Fruit fly (Drosophila melanogaster): Measurements from ENCODE around the gene His4r.

His4r gene

DNA sequence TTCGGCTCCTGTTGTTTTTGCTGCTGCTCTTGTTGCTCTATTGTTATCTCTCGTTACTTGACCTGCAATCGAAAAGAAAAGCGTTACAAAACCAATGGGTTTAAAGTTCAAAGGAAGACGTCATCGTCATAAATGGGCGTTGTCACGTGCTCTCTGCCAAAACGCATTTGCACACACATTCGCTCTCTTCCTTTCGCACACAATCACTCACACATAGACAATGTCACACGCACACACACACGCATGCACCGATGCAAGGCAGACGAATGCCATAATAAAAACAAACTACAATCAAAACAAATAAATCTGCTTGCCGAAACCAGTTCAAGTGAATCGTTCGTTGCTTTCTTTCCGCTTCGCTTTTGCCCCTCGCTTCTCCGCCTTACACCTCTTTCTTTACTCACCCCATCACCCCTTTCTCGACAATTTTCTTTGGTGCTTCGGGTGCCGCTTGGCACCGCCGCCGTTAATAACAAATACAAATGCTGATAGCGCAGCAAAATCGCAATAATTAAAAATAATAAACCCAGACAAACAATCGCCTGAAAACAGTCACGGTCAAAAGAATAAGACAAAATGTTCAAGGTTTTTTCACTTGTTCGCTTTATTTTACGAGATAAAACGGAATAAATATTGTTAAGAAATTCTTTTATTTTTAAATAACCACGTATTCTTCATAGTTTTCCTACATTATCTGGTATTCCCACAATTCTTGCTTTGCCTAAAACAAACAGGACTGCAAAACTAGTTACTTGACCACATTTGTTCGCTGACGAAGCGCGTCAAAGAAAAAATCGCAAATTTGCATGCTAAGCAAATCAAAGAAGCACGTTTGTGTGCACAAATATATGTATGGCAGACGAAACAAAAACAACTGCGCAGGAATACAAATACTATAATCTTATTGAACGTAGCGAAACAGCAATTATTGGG is 24.0 kb downstream of the His4r start (continued):
- peak; percentile 26 for TF ChIP-seq CG15479 (GFP tag; optimal IDR thresholded peaks at IDR 0.05)
- no peak for TF ChIP-seq CG14667 (GFP tag; IDR thresholded peaks at IDR 0.05)
- no peak for TF ChIP-seq croc (GFP tag; conservative IDR thresholded peaks at IDR 0.05)
- peak; percentile 66 for TF ChIP-seq psq (GFP tag; optimal IDR thresholded peaks at IDR 0.05)
- no peak for TF ChIP-seq CG17912 (GFP tag; optimal IDR thresholded peaks at IDR 0.05)
- peak; percentile 83 for TF ChIP-seq Ets65A (GFP tag)
- no peak for TF ChIP-seq HmgZ (tag; optimal IDR thresholded peaks at IDR 0.05)
- TF ChIP-seq CG12744 (GFP tag; optimal IDR thresholded peaks at IDR 0.05), result no peak
- peak; percentile 34 for TF ChIP-seq phol (tag; optimal IDR thresholded peaks at IDR 0.05)
- TF ChIP-seq Sry-β (GFP tag; optimal IDR thresholded peaks at IDR 0.05), result no peak
- TF ChIP-seq CG7839 (tag; optimal IDR thresholded peaks at IDR 0.05), result no peak
- TF ChIP-seq CG1792 (GFP tag; optimal IDR thresholded peaks at IDR 0.05), result peak; percentile 18
- no peak for TF ChIP-seq MTF-1 (GFP tag; optimal IDR thresholded peaks at IDR 0.05; ENCODE audit: borderline replicate concordance)
- TF ChIP-seq CG7745 (tag; optimal IDR thresholded peaks at IDR 0.05), result no peak
- TF ChIP-seq CHES-1-like (GFP tag; optimal IDR thresholded peaks at IDR 0.05), result no peak
- no peak for TF ChIP-seq CG33213 (GFP tag; optimal IDR thresholded peaks at IDR 0.05)
- TF ChIP-seq aop (GFP tag; IDR thresholded peaks at IDR 0.05), result no peak
- no peak for TF ChIP-seq CG11723 (GFP tag; optimal IDR thresholded peaks at IDR 0.05)

DNA sequence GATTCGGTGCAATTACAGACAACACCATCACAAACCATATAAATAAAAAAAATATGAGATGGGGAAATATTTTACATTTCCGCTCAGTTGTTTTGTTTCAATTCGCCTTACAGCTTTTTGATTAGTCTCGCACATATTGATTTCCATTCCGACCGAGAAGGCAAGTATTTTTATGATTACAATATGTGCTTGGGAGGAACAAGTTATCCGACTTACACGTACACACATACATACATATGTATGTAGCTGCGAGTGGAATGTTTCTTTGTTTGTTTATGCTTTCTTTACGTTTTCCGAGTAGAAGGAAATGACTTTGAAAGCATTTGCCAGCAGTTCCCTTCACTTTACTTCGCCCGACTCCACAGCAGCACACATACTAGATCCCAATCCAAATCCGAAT is 24.8 kb downstream of the His4r start:
- TF ChIP-seq CG4854 (GFP tag; optimal IDR thresholded peaks at IDR 0.05), result no peak
- peak in 1 of 3 experiments; percentile 61 for TF ChIP-seq Stat92E (GFP tag; optimal IDR thresholded peaks at IDR 0.05)
- no peak for TF ChIP-seq vfl (GFP tag; optimal IDR thresholded peaks at IDR 0.05)
- no peak for TF ChIP-seq CG6654 (GFP tag; optimal IDR thresholded peaks at IDR 0.05)
- no peak for TF ChIP-seq CG11504 (tag; optimal IDR thresholded peaks at IDR 0.05)
- no peak for TF ChIP-seq trem (tag; optimal IDR thresholded peaks at IDR 0.05)
- TF ChIP-seq Abd-B (GFP tag; optimal IDR thresholded peaks at IDR 0.05), result no peak
- TF ChIP-seq D19B (GFP tag; optimal IDR thresholded peaks at IDR 0.05), result no peak
- no peak for TF ChIP-seq al (GFP tag; IDR thresholded peaks at IDR 0.05)
- TF ChIP-seq lmd (GFP tag; IDR thresholded peaks at IDR 0.05), result no peak
- peak; percentile 33 for TF ChIP-seq cg (GFP tag; optimal IDR thresholded peaks at IDR 0.05)
- TF ChIP-seq CG3847 (GFP tag; IDR thresholded peaks at IDR 0.05), result no peak
- no peak for TF ChIP-seq grau (tag; optimal IDR thresholded peaks at IDR 0.05)
- TF ChIP-seq CG9876 (GFP tag; optimal IDR thresholded peaks at IDR 0.05), result no peak
- no peak for TF ChIP-seq corto (GFP tag; optimal IDR thresholded peaks at IDR 0.05)
- no peak for TF ChIP-seq mld (GFP tag; IDR thresholded peaks at IDR 0.05; ENCODE audit: partially characterized antibody)
- TF ChIP-seq TFAM (GFP tag; optimal IDR thresholded peaks at IDR 0.05), result no peak
- TF ChIP-seq Hr78 (GFP tag; optimal IDR thresholded peaks at IDR 0.05), result no peak
- TF ChIP-seq Med (GFP tag), result no peak
- TF ChIP-seq disco-r (GFP tag; optimal IDR thresholded peaks at IDR 0.05), result no peak
- no peak for TF ChIP-seq CG6813 (GFP tag; optimal IDR thresholded peaks at IDR 0.05)
- no peak for TF ChIP-seq CG32772 (GFP tag; IDR thresholded peaks at IDR 0.05)
- no peak for TF ChIP-seq CG11560 (tag; IDR thresholded peaks at IDR 0.05)
- TF ChIP-seq CG2712 (tag; optimal IDR thresholded peaks at IDR 0.05), result no peak
- TF ChIP-seq ssp (GFP tag; IDR thresholded peaks at IDR 0.05), result no peak
- TF ChIP-seq D19A (tag; optimal IDR thresholded peaks at IDR 0.05), result no peak
- TF ChIP-seq p53 (GFP tag; optimal IDR thresholded peaks at IDR 0.05), result no peak
- no peak for TF ChIP-seq btn (GFP tag; optimal IDR thresholded peaks at IDR 0.05)
- peak; percentile 30; the same call in 1 of the 3 replicates for TF ChIP-seq CG2199 (GFP tag; IDR thresholded peaks at IDR 0.05)
- TF ChIP-seq CG11093 (GFP tag; IDR thresholded peaks at IDR 0.05), result no peak
- no peak for TF ChIP-seq sima (GFP tag; optimal IDR thresholded peaks at IDR 0.05)
